Worm (Caenorhabditis elegans) whole organism, L2 larva: ENCODE results near the gene K10D11.7.

Experiments used
- C34F6.9 ChIP-seq: fragments of 150-350 bp; optimal IDR thresholded peaks from 2 replicates; lab custom pipeline; 2014; ENCODE audit warnings: missing biosample characterization, missing genetic modification characterization
- Y55F3AM.14 ChIP-seq: fragments of 200-800 bp; sonication (Bioruptor generic); optimal IDR thresholded peaks from 2 replicates; lab custom pipeline; 2018; ENCODE audit warnings: mild to moderate bottlenecking, missing genetic modification characterization, missing compliant biosample characterization
- ama-1 ChIP-seq: fragments of 150-350 bp; optimal IDR thresholded peaks from 2 replicates; lab custom pipeline; 2018; ENCODE audit warnings: inconsistent platforms
- blmp-1 ChIP-seq: sonication (generic microtip); optimal IDR thresholded peaks from 2 replicates; lab custom pipeline; 2017; ENCODE audit warnings: missing genetic modification characterization, mild to moderate bottlenecking, missing compliant biosample characterization, antibody characterized with exemption, moderate library complexity; ENCODE audit not compliant: insufficient read depth
- egl-27 ChIP-seq: sonication (generic microtip); optimal IDR thresholded peaks from 3 replicates; lab custom pipeline; 2017; ENCODE audit warnings: missing biosample characterization, missing genetic modification reagents, missing genetic modification characterization
- elt-1 ChIP-seq: fragments of 150-350 bp; optimal IDR thresholded peaks from 2 replicates; lab custom pipeline; 2014; ENCODE audit warnings: missing biosample characterization, missing genetic modification characterization
- elt-3 ChIP-seq: sonication (generic microtip); optimal IDR thresholded peaks from 2 replicates; lab custom pipeline; 2017; ENCODE audit warnings: missing biosample characterization, missing genetic modification characterization
- fos-1 ChIP-seq: fragments of 150-350 bp; optimal IDR thresholded peaks from 2 replicates; lab custom pipeline; 2014; ENCODE audit warnings: missing biosample characterization, missing genetic modification characterization
- lin-13 ChIP-seq: fragments of 150-350 bp; optimal IDR thresholded peaks from 2 replicates; lab custom pipeline; 2014; ENCODE audit warnings: missing biosample characterization, missing genetic modification reagents, missing genetic modification characterization
- mbf-1 ChIP-seq: sonication (generic microtip); optimal IDR thresholded peaks from 2 replicates; lab custom pipeline; 2017; ENCODE audit warnings: missing biosample characterization, missing genetic modification characterization
- mdl-1 ChIP-seq, 2 experiments: fragments of 150-350 bp in 1 of 2; sonication (generic microtip) in 1 of 2; optimal IDR thresholded peaks; 2 replicates each; lab custom pipeline; 2017; ENCODE audit warnings: missing biosample characterization in 2 of 2, missing genetic modification characterization in 2 of 2
- nhr-10 ChIP-seq: sonication (generic microtip); optimal IDR thresholded peaks from 2 replicates; lab custom pipeline; 2017; ENCODE audit warnings: missing biosample characterization, missing genetic modification characterization
- nhr-21 ChIP-seq: fragments of 150-350 bp; optimal IDR thresholded peaks from 2 replicates; lab custom pipeline; 2014; ENCODE audit warnings: missing biosample characterization, missing genetic modification characterization
- nhr-237 ChIP-seq: fragments of 150-350 bp; optimal IDR thresholded peaks from 2 replicates; lab custom pipeline; 2014; ENCODE audit warnings: missing biosample characterization, missing genetic modification characterization
- peb-1 ChIP-seq: fragments of 150-350 bp; optimal IDR thresholded peaks from 2 replicates; lab custom pipeline; 2014; ENCODE audit warnings: missing biosample characterization, missing genetic modification characterization
- sem-4 ChIP-seq: fragments of 150-350 bp; optimal IDR thresholded peaks from 2 replicates; lab custom pipeline; 2014; ENCODE audit warnings: missing biosample characterization, missing genetic modification reagents, missing genetic modification characterization
- skn-1 ChIP-seq: sonication (generic microtip); optimal IDR thresholded peaks from 2 replicates; lab custom pipeline; 2017; ENCODE audit warnings: missing biosample characterization, missing genetic modification characterization
- sma-3 ChIP-seq: sonication (generic microtip); optimal IDR thresholded peaks from 2 replicates; lab custom pipeline; 2016; ENCODE audit warnings: missing genetic modification reagents, missing genetic modification characterization, missing compliant biosample characterization
- unc-39 ChIP-seq: fragments of 150-350 bp; optimal IDR thresholded peaks from 2 replicates; lab custom pipeline; 2014; ENCODE audit warnings: missing biosample characterization, missing genetic modification characterization
- zag-1 ChIP-seq: fragments of 150-350 bp; optimal IDR thresholded peaks from 2 replicates; lab custom pipeline; 2014; ENCODE audit warnings: missing biosample characterization, missing genetic modification characterization

K10D11.7 gene

ce11 chrIV:12946488-12946887 lies 49.3 kb downstream of the K10D11.7 start, which contains the start of gene F55G11.1:
Gene F55G11.1 (minus strand): TSS chrIV:12946588.
- TF ChIP-seq elt-3 (tag; lab: Kevin White, UChicago) (no peak), mdl-1 (tag; optimal IDR thresholded peaks at IDR 0.05; lab: Kevin White, UChicago) (no peak), fos-1 (tag; lab: Kevin White, UChicago) (no peak), lin-13 (no peak), peb-1 (no peak), sem-4 (tag; lab: Kevin White, UChicago) (no peak), unc-39 (tag; lab: Kevin White, UChicago) (no peak), Y55F3AM.14 (GFP tag; lab: Kevin White, UChicago) (no peak), C34F6.9 (tag; lab: Kevin White, UChicago) (no peak), zag-1 (no peak), ama-1 (lab: Kevin White, UChicago) (no peak), skn-1 (tag; lab: Kevin White, UChicago) (no peak), nhr-10 (tag; lab: Kevin White, UChicago) (no peak), blmp-1 (tag; lab: Kevin White, UChicago) (no peak), mbf-1 (no peak), sma-3 (GFP tag; lab: Kevin White, UChicago) (no peak), elt-1 (tag; lab: Kevin White, UChicago) (no peak), nhr-237 (tag; lab: Kevin White, UChicago) (no peak), egl-27 (tag; lab: Kevin White, UChicago) (no peak), nhr-21 (tag; lab: Kevin White, UChicago) (no peak)
